Fruit fly (Drosophila melanogaster) whole organism, embryonic: Measurements from ENCODE around the gene DPCoAC.

Source experiments
- CG10543 ChIP-seq: fragments of 200-800 bp; sonication (Bioruptor generic); optimal IDR thresholded peaks from 3 replicates; lab custom pipeline; 2017; ENCODE audit warnings: missing biosample characterization, mild to moderate bottlenecking, missing genetic modification characterization, moderate library complexity
- CG12769 ChIP-seq: fragments of 200-800 bp; sonication (Bioruptor generic); optimal IDR thresholded peaks from 2 replicates; lab custom pipeline; 2019; ENCODE audit warnings: missing biosample characterization, mild to moderate bottlenecking, missing genetic modification characterization, moderate library complexity
- CG13894 ChIP-seq: fragments of 200-800 bp; sonication (Bioruptor generic); optimal IDR thresholded peaks from 3 replicates; lab custom pipeline; 2018; ENCODE audit warnings: missing biosample characterization, mild to moderate bottlenecking, missing genetic modification characterization, moderate library complexity
- CG15479 ChIP-seq: fragments of 200-800 bp; sonication (Bioruptor generic); optimal IDR thresholded peaks from 3 replicates; lab custom pipeline; 2019; ENCODE audit warnings: missing biosample characterization, mild to moderate bottlenecking, missing genetic modification characterization, moderate library complexity
- CG17186 ChIP-seq: fragments of 200-800 bp; sonication (Bioruptor generic); optimal IDR thresholded peaks from 3 replicates; lab custom pipeline; 2017; ENCODE audit warnings: missing biosample characterization, missing genetic modification reagents, missing genetic modification characterization
- CG18599 ChIP-seq: fragments of 200-800 bp; sonication (Bioruptor generic); optimal IDR thresholded peaks from 3 replicates; lab custom pipeline; 2017; ENCODE audit warnings: missing biosample characterization, missing genetic modification characterization, mild to moderate bottlenecking, moderate library complexity, missing genetic modification reagents
- CG2120 ChIP-seq: fragments of 200-800 bp; sonication (Bioruptor generic); optimal IDR thresholded peaks from 3 replicates; lab custom pipeline; 2016; ENCODE audit warnings: missing biosample characterization, missing genetic modification characterization
- CG31441 ChIP-seq: fragments of 200-800 bp; sonication (Bioruptor generic); IDR thresholded peaks from 2 replicates; pipeline ENCODE4 v1.3.6; 2022; ENCODE audit warnings: missing biosample characterization, missing genetic modification characterization
- CG32532 ChIP-seq: fragments of 200-800 bp; sonication (Bioruptor generic); IDR thresholded peaks from 2 replicates; pipeline ENCODE4 v1.3.6; 2022; ENCODE audit warnings: missing biosample characterization, missing genetic modification characterization
- CG3281 ChIP-seq: fragments of 200-800 bp; sonication (Bioruptor generic); optimal IDR thresholded peaks from 3 replicates; lab custom pipeline; 2017; ENCODE audit warnings: missing biosample characterization, mild to moderate bottlenecking, missing genetic modification characterization
- CG42726 ChIP-seq: fragments of 200-800 bp; sonication (Bioruptor generic); IDR thresholded peaks from 2 replicates; pipeline ENCODE4 v1.3.6; 2022; ENCODE audit warnings: missing biosample characterization, missing genetic modification characterization; ENCODE audit not compliant: partially characterized antibody
- CG4820 ChIP-seq: fragments of 200-800 bp; sonication (Bioruptor generic); optimal IDR thresholded peaks from 3 replicates; lab custom pipeline; 2016; ENCODE audit warnings: missing biosample characterization, missing genetic modification characterization
- CG5180 ChIP-seq: fragments of 200-800 bp; sonication (Bioruptor generic); optimal IDR thresholded peaks from 3 replicates; lab custom pipeline; 2017; ENCODE audit warnings: missing biosample characterization, missing genetic modification characterization, mild to moderate bottlenecking, moderate library complexity, missing genetic modification reagents
- CG6175 ChIP-seq: fragments of 200-800 bp; sonication (Bioruptor generic); IDR thresholded peaks from 3 replicates; pipeline ENCODE4 v1.3.6; 2022; ENCODE audit warnings: missing biosample characterization, missing genetic modification characterization
- D19B ChIP-seq: fragments of 200-800 bp; sonication (Bioruptor generic); optimal IDR thresholded peaks from 2 replicates; lab custom pipeline; 2017; ENCODE audit warnings: missing biosample characterization, mild to moderate bottlenecking, missing genetic modification characterization
- Dip3 ChIP-seq: fragments of 200-800 bp; sonication (Bioruptor generic); optimal IDR thresholded peaks from 3 replicates; lab custom pipeline; 2016; ENCODE audit warnings: missing biosample characterization, missing genetic modification characterization
- Drgx ChIP-seq: fragments of 200-800 bp; sonication (Bioruptor generic); IDR thresholded peaks from 2 replicates; pipeline ENCODE4 v1.3.6; 2022; ENCODE audit warnings: missing biosample characterization, missing genetic modification characterization
- Ets65A ChIP-seq: fragments of 200-800 bp; sonication (Bioruptor generic); peaks from one replicate; lab custom pipeline; 2016; ENCODE audit warnings: missing biosample characterization, missing genetic modification characterization
- Med ChIP-seq: fragments of 200-800 bp; sonication (Bioruptor generic); peaks from one replicate; lab custom pipeline; 2016; ENCODE audit warnings: missing biosample characterization, missing genetic modification characterization, mild to moderate bottlenecking, inconsistent platforms, moderate library complexity
- Rfx ChIP-seq: fragments of 200-800 bp; sonication (Bioruptor generic); IDR thresholded peaks from 2 replicates; pipeline ENCODE4 v1.3.6; 2022; ENCODE audit warnings: missing biosample characterization, missing genetic modification characterization
- cwo ChIP-seq: fragments of 200-800 bp; sonication (Bioruptor generic); optimal IDR thresholded peaks from 3 replicates; lab custom pipeline; 2017; ENCODE audit warnings: missing biosample characterization, missing genetic modification characterization, mild to moderate bottlenecking, moderate library complexity, missing genetic modification reagents
- eve ChIP-seq, 2 experiments: fragments of >200 bp; optimal IDR thresholded peaks; 2 replicates each; lab custom pipeline; 2017; ENCODE audit warnings: missing biosample characterization in 2 of 2, missing genetic modification characterization in 2 of 2
- grau ChIP-seq: fragments of 200-800 bp; optimal IDR thresholded peaks from 3 replicates; lab custom pipeline; 2019; ENCODE audit warnings: missing biosample characterization, mild to moderate bottlenecking, missing genetic modification characterization, moderate library complexity
- lilli ChIP-seq: fragments of 200-800 bp; sonication (Bioruptor generic); optimal IDR thresholded peaks from 3 replicates; lab custom pipeline; 2016; ENCODE audit warnings: missing biosample characterization, missing genetic modification characterization
- lmd ChIP-seq: fragments of 200-800 bp; sonication (Bioruptor generic); IDR thresholded peaks from 2 replicates; pipeline ENCODE4 v1.3.6; 2022; ENCODE audit warnings: missing biosample characterization, missing genetic modification characterization
- onecut ChIP-seq: fragments of 200-800 bp; sonication (Bioruptor generic); IDR thresholded peaks from 2 replicates; pipeline ENCODE4 v1.3.6; 2022; ENCODE audit warnings: missing biosample characterization, missing genetic modification characterization
- ranshi ChIP-seq: fragments of 200-800 bp; sonication (Bioruptor generic); IDR thresholded peaks from 2 replicates; pipeline ENCODE4 v1.3.6; 2022; ENCODE audit warnings: missing biosample characterization, missing genetic modification characterization
- row ChIP-seq: fragments of 200-800 bp; sonication (Bioruptor generic); IDR thresholded peaks from 3 replicates; pipeline ENCODE4 v1.3.6; 2022; ENCODE audit warnings: missing biosample characterization, missing genetic modification characterization
- schlank ChIP-seq: fragments of 200-800 bp; sonication (Bioruptor generic); optimal IDR thresholded peaks from 2 replicates; lab custom pipeline; 2018; ENCODE audit warnings: missing biosample characterization, mild to moderate bottlenecking, missing genetic modification characterization
- sens ChIP-seq: fragments of 200-800 bp; sonication (Bioruptor generic); peaks from one replicate; lab custom pipeline; 2016; ENCODE audit warnings: missing biosample characterization, missing genetic modification characterization
- seq ChIP-seq: fragments of 200-800 bp; sonication (Bioruptor generic); IDR thresholded peaks from 2 replicates; pipeline ENCODE4 v1.3.6; 2022; ENCODE audit warnings: missing biosample characterization, missing genetic modification characterization
- stc ChIP-seq: fragments of 200-800 bp; sonication (Bioruptor generic); IDR thresholded peaks from 2 replicates; pipeline ENCODE4 v1.3.6; 2022; ENCODE audit warnings: missing biosample characterization, missing genetic modification characterization
- sug ChIP-seq: fragments of 200-800 bp; optimal IDR thresholded peaks from 2 replicates; lab custom pipeline; 2019; ENCODE audit warnings: missing biosample characterization, mild to moderate bottlenecking, missing genetic modification characterization, moderate library complexity
- vvl ChIP-seq: fragments of 200-800 bp; sonication (Bioruptor generic); IDR thresholded peaks from 2 replicates; pipeline ENCODE4 v1.3.6; 2022; ENCODE audit warnings: missing biosample characterization, missing genetic modification characterization

The DPCoAC gene

dm6 chr3R:20546662-20547620, 10.5 kb downstream of the DPCoAC start (continued):
- TF ChIP-seq grau (tag; lab: Kevin White, UChicago) = peak; percentile 82
- TF ChIP-seq CG18599 (GFP tag; lab: Kevin White, UChicago) = peak; percentile 11
- TF ChIP-seq CG3281 (GFP tag; lab: Kevin White, UChicago) = peak; percentile 15
- peak; percentile 32; the same call in 1 of the 3 replicates for TF ChIP-seq row (GFP tag; lab: Robert Waterston, UW)
- TF ChIP-seq CG15479 (GFP tag; lab: Kevin White, UChicago) = peak; percentile 76
- TF ChIP-seq stc (GFP tag; lab: Robert Waterston, UW) = no peak
- peak; percentile 18 for TF ChIP-seq CG2120
- peak; percentile 33 for TF ChIP-seq CG5180 (GFP tag; lab: Kevin White, UChicago)
- TF ChIP-seq CG31441 (GFP tag; lab: Robert Waterston, UW) = peak; percentile 26; the same call in 1 of the 2 replicates
- TF ChIP-seq sug (tag; lab: Kevin White, UChicago) = peak; percentile 11
- peak in 1 of 2 experiments; percentile 27 for TF ChIP-seq eve (GFP tag; optimal IDR thresholded peaks at IDR 0.05; lab: Kevin White, UChicago)
- TF ChIP-seq CG10543 (GFP tag; lab: Kevin White, UChicago) = peak; percentile 28
- peak; percentile 44 for TF ChIP-seq sens (GFP tag; lab: Kevin White, UChicago)
- peak; percentile 17 for TF ChIP-seq lilli (GFP tag; lab: Kevin White, UChicago)
- TF ChIP-seq, all 482 proteins: peak for 22

- TF ChIP-seq CG13894 (tag; lab: Kevin White, UChicago) (peak; percentile 51), ranshi (0 out of 2 replicates have a peak, but pooled peaks have one; percentile 11), CG4820 (GFP tag; lab: Kevin White, UChicago) (no peak), cwo (GFP tag; lab: Kevin White, UChicago) (peak; percentile 14), CG6175 (GFP tag; lab: Robert Waterston, UW) (peak; percentile 40; the same call in 1 of the 3 replicates), Rfx (GFP tag; lab: Robert Waterston, UW) (0 out of 2 replicates have a peak, but pooled peaks have one; percentile 19), onecut (GFP tag; lab: Robert Waterston, UW) (no peak), CG31441 (GFP tag; lab: Robert Waterston, UW) (no peak), lmd (GFP tag; lab: Robert Waterston, UW) (0 out of 2 replicates have a peak, but pooled peaks have one; percentile 4), Ets65A (GFP tag; lab: Kevin White, UChicago) (peak; percentile 23), CG42726 (GFP tag; lab: Robert Waterston, UW) (no peak), sug (tag; lab: Kevin White, UChicago) (peak; percentile 22), Med (peak; percentile 62), CG32532 (GFP tag; lab: Robert Waterston, UW) (peak; percentile 22; the same call in 1 of the 2 replicates), schlank (tag; lab: Kevin White, UChicago) (peak; percentile 20), vvl (GFP tag; lab: Robert Waterston, UW) (0 out of 2 replicates have a peak, but pooled peaks have one; percentile 51), sens (GFP tag; lab: Kevin White, UChicago) (peak; percentile 34), CG17186 (GFP tag; lab: Kevin White, UChicago) (no peak), CG12769 (tag; lab: Kevin White, UChicago) (peak; percentile 18)
- TF ChIP-seq, all 482 proteins: peak for 14
Measured at dm6 chr3R:20545678-20546077, 11.8 kb downstream of the DPCoAC start.

- TF ChIP-seq Dip3 (GFP tag; lab: Kevin White, UChicago) (no peak), seq (GFP tag; lab: Robert Waterston, UW) (no peak), D19B (GFP tag; lab: Kevin White, UChicago) (no peak), Drgx (0 out of 2 replicates have a peak, but pooled peaks have one; percentile 8)
Measured at dm6 chr3R:20544952-20545351, 12.5 kb downstream of the DPCoAC start.
